Fruit fly (Drosophila melanogaster) whole organism, wandering third instar larva: ENCODE data around the gene AnxB9.

Source experiments
- ey ChIP-seq: fragments of 200-800 bp; sonication (Bioruptor generic); optimal IDR thresholded peaks from 2 replicates; lab custom pipeline; 2016; ENCODE audit warnings: missing biosample characterization, missing genetic modification characterization
- psq ChIP-seq: fragments of 200-800 bp; sonication (Bioruptor generic); optimal IDR thresholded peaks from 3 replicates; lab custom pipeline; 2017; ENCODE audit warnings: missing biosample characterization, mild to moderate bottlenecking, missing genetic modification characterization, moderate library complexity

DNA sequence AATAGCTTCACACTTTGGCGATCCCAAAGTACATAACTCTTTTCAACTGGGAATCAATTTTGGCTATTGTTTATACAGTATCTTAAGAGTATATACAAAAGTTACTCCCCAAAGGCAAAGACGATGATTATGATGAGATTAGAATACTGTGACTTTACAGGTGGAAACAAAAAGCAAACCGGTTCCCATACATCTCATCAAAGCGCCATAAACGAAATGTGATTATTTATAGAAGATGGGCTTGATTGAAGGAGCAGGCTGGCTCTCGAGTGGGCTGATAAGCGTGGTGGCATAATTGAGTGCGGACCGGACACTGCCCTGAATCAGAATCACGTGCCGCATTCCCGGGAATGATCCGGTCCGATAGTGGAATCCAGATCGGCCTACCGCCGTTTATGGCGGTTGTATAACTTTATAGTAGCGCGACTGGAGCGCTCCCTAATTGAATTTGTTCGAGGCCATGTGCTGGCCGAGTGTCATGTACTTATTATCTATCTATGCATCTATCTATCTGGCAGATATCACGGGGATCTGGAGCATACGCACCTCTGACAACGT lies 7.0 kb downstream of the AnxB9 start:
- TF ChIP-seq psq (GFP tag; lab: Kevin White, UChicago) (no peak), ey (GFP tag; lab: Kevin White, UChicago) (no peak)
